Fruit fly (Drosophila melanogaster): ENCODE results near the gene Efhc1.1.
A peak's percentile ranks its signal among the peaks of the same experiment; 100 is the strongest.

Gene Efhc1.1

DNA sequence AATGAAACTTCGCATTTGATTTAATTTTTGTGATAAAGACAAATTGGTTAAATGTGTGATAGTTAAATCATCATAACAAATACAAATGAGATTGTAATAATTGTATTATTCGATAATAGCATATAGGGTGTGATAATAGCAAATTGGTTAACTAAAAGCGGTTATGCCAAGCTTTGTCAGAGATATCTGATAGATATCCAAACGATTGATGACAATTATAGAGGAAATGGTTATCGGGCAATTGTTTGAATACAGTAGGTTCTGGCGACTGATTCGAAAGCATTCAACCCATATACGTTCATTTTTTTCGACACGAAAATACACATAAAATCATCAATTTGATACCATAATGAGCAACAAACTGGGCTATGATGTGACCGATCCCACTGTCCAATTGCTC is 25.7 kb upstream of the Efhc1.1 start, which contains the start of gene CG8509:
CG8509 (plus strand) TSS at position 301 of the 400 bp plus-strand sequence.
- TF ChIP-seq CG10669 (GFP tag; optimal IDR thresholded peaks at IDR 0.05) (no peak), CG3032 (tag; optimal IDR thresholded peaks at IDR 0.05) (no peak), CG1621 (tag; optimal IDR thresholded peaks at IDR 0.05) (no peak), CG16779 (tag; optimal IDR thresholded peaks at IDR 0.05) (no peak), CG34406 (GFP tag; optimal IDR thresholded peaks at IDR 0.05) (no peak), lz (GFP tag; optimal IDR thresholded peaks at IDR 0.05) (no peak), acj6 (GFP tag; optimal IDR thresholded peaks at IDR 0.05) (no peak), CG4318 (GFP tag; optimal IDR thresholded peaks at IDR 0.05) (no peak), CG31627 (GFP tag; optimal IDR thresholded peaks at IDR 0.05) (no peak), CG10631 (GFP tag; optimal IDR thresholded peaks at IDR 0.05) (no peak), CG8319 (GFP tag; optimal IDR thresholded peaks at IDR 0.05) (no peak), CG11902 (GFP tag; optimal IDR thresholded peaks at IDR 0.05) (no peak)

DNA sequence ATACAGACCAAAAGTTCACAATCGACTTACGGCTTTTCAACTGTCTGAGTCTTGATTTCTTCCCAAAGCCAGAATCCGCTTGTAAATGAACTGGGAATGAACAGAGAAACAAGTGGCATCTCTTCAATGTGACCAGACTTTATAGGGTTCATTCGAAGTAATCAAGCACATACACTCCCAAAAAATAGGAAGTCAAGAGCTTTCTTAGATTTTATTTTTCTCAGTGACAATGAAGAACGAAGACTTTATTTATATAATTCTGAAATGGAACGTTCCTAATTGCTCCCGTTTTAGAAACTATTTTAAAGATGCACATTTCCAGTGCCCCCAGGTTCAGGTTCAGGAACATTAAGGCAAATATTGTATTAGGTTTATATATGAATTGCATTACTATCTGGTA is 24.4 kb upstream of the Efhc1.1 start:
- TF ChIP-seq CG10631 (GFP tag; optimal IDR thresholded peaks at IDR 0.05) (no peak), Ets21C (GFP tag; optimal IDR thresholded peaks at IDR 0.05) (no peak), CG8119 (GFP tag; IDR thresholded peaks at IDR 0.05) (no peak)

DNA sequence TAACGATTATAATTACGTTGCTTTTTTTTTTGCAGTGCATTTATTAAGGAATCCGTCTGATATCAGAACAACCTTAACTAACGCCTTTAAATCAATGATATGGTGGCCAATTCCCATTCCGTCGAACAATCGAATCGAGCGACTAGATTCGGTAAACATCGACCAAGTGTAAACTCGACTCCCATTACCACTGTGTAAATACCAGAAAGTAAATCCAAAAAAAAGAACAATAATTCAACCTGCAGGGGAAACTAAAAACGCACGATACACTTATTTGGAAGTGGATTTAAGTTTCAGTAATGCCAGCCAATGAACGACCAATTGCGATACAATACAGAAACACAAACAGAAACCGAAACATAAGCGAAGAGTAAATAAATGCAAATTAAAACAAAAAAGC is 22.0 kb upstream of the Efhc1.1 start:
- TF ChIP-seq fkh (GFP tag; optimal IDR thresholded peaks at IDR 0.05) (peak; percentile 67), dac (GFP tag; optimal IDR thresholded peaks at IDR 0.05) (no peak)

DNA sequence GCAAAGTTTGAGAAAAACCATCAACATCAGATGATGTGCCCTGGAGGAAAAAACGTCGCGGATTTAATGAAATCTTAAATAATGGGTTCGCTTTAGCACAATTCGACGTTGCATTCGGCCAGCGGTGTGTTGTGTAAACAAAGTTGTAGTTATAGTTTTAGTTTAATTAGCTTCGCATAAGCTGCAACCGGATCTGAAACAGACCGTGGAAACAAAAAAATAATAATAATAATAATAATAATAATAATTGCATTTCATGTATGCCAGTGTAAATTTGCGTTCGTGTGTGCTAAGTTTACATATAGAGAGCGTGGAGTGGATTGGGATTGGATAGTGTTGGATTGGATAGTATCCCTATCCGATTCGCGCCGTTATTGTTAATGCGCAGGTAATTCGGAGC is 21.3 kb upstream of the Efhc1.1 start:
- TF ChIP-seq CG31627 (GFP tag; optimal IDR thresholded peaks at IDR 0.05) (no peak), Hr38 (GFP tag; optimal IDR thresholded peaks at IDR 0.05) (no peak), ss (GFP tag; optimal IDR thresholded peaks at IDR 0.05) (no peak), achi (GFP tag; optimal IDR thresholded peaks at IDR 0.05) (peak; percentile 23), CG9139 (GFP tag; optimal IDR thresholded peaks at IDR 0.05) (no peak), Sox15 (GFP tag; optimal IDR thresholded peaks at IDR 0.05) (no peak), dac (GFP tag; optimal IDR thresholded peaks at IDR 0.05) (no peak), fd59A (GFP tag; optimal IDR thresholded peaks at IDR 0.05) (no peak), vri (GFP tag; optimal IDR thresholded peaks at IDR 0.05) (no peak), CG34406 (GFP tag; optimal IDR thresholded peaks at IDR 0.05) (peak; percentile 21), pdm3 (GFP tag; optimal IDR thresholded peaks at IDR 0.05) (peak; percentile 23), Gug (GFP tag; IDR thresholded peaks at IDR 0.05) (no peak), Lpt (GFP tag; optimal IDR thresholded peaks at IDR 0.05) (no peak), CG16779 (tag; optimal IDR thresholded peaks at IDR 0.05) (no peak), CG4318 (GFP tag; optimal IDR thresholded peaks at IDR 0.05) (no peak), fkh (GFP tag; optimal IDR thresholded peaks at IDR 0.05) (no peak), CG11762 (GFP tag; optimal IDR thresholded peaks at IDR 0.05; ENCODE audit: insufficient read depth) (no peak), fd85E (GFP tag; optimal IDR thresholded peaks at IDR 0.05) (no peak), CG10669 (GFP tag; optimal IDR thresholded peaks at IDR 0.05) (peak; percentile 24), salr (GFP tag; optimal IDR thresholded peaks at IDR 0.05) (no peak), Ets21C (GFP tag; optimal IDR thresholded peaks at IDR 0.05) (no peak), Hr39 (GFP tag; optimal IDR thresholded peaks at IDR 0.05) (no peak), Sox102F (GFP tag; optimal IDR thresholded peaks at IDR 0.05) (no peak), lz (GFP tag; optimal IDR thresholded peaks at IDR 0.05) (peak; percentile 1), acj6 (GFP tag; optimal IDR thresholded peaks at IDR 0.05) (no peak), CG6792 (GFP tag; optimal IDR thresholded peaks at IDR 0.05) (no peak), CG10631 (GFP tag; optimal IDR thresholded peaks at IDR 0.05) (peak; percentile 36), Eip75B (GFP tag; optimal IDR thresholded peaks at IDR 0.05) (no peak), svp (GFP tag) (peak; percentile 57), CG15336 (GFP tag; IDR thresholded peaks at IDR 0.05) (peak; percentile 60), CG11902 (GFP tag; optimal IDR thresholded peaks at IDR 0.05) (no peak), spab (GFP tag; optimal IDR thresholded peaks at IDR 0.05) (no peak), Eip93F (GFP tag; optimal IDR thresholded peaks at IDR 0.05) (no peak), CG8119 (GFP tag; IDR thresholded peaks at IDR 0.05) (0 out of 3 replicates have a peak, but pooled peaks have one; percentile 38), CG6808 (GFP tag; optimal IDR thresholded peaks at IDR 0.05) (no peak), Ets96B (tag; optimal IDR thresholded peaks at IDR 0.05) (peak; percentile 19), Met (GFP tag; optimal IDR thresholded peaks at IDR 0.05) (no peak), dsx (GFP tag; optimal IDR thresholded peaks at IDR 0.05; ENCODE audit: poor library complexity, severe bottlenecking) (no peak), CG1621 (tag; optimal IDR thresholded peaks at IDR 0.05) (peak; percentile 26), esn (GFP tag; optimal IDR thresholded peaks at IDR 0.05) (no peak), eg (GFP tag; IDR thresholded peaks at IDR 0.05) (peak; percentile 34; the same call in 2 of the 3 replicates)

Measured in whole organism, prepupa.